Fruit fly (Drosophila melanogaster) whole organism, embryonic: ENCODE measurements around the gene CG33647.

Source experiments
- Abd-B ChIP-seq: fragments of 200-800 bp; sonication (Bioruptor generic); optimal IDR thresholded peaks from 2 replicates; lab custom pipeline; 2018; ENCODE audit warnings: missing biosample characterization, mild to moderate bottlenecking, missing genetic modification characterization, moderate library complexity
- Antp ChIP-seq: fragments of 200-800 bp; sonication (Bioruptor generic); optimal IDR thresholded peaks from 3 replicates; lab custom pipeline; 2016; ENCODE audit warnings: missing biosample characterization, missing genetic modification characterization
- CG1024 ChIP-seq: fragments of 200-800 bp; sonication (Bioruptor generic); IDR thresholded peaks from 2 replicates; pipeline ENCODE4 v1.3.6; 2022; ENCODE audit warnings: missing biosample characterization, missing genetic modification characterization
- CG10431 ChIP-seq: fragments of 200-800 bp; sonication (Bioruptor generic); optimal IDR thresholded peaks from 3 replicates; lab custom pipeline; 2018; ENCODE audit warnings: missing biosample characterization, mild to moderate bottlenecking, missing genetic modification characterization
- CG11723 ChIP-seq: fragments of 200-800 bp; sonication (Bioruptor generic); optimal IDR thresholded peaks from 2 replicates; lab custom pipeline; 2017; ENCODE audit warnings: missing biosample characterization, mild to moderate bottlenecking, missing genetic modification characterization
- CG12071 ChIP-seq: fragments of 200-800 bp; sonication (Bioruptor generic); optimal IDR thresholded peaks from 3 replicates; lab custom pipeline; 2018; ENCODE audit warnings: missing biosample characterization, mild to moderate bottlenecking, missing genetic modification characterization
- CG12104 ChIP-seq: fragments of 200-800 bp; sonication (Bioruptor generic); optimal IDR thresholded peaks from 3 replicates; lab custom pipeline; 2016; ENCODE audit warnings: missing biosample characterization, missing genetic modification characterization
- CG12744 ChIP-seq: fragments of 200-800 bp; sonication (Bioruptor generic); optimal IDR thresholded peaks from 2 replicates; lab custom pipeline; 2016; ENCODE audit warnings: missing biosample characterization, missing genetic modification characterization
- CG12769 ChIP-seq: fragments of 200-800 bp; sonication (Bioruptor generic); optimal IDR thresholded peaks from 2 replicates; lab custom pipeline; 2019; ENCODE audit warnings: missing biosample characterization, mild to moderate bottlenecking, missing genetic modification characterization, moderate library complexity
- CG16863 ChIP-seq: fragments of 200-800 bp; sonication (Bioruptor generic); optimal IDR thresholded peaks from 3 replicates; lab custom pipeline; 2016; ENCODE audit warnings: missing biosample characterization, missing genetic modification characterization
- CG1792 ChIP-seq: fragments of 200-800 bp; sonication (Bioruptor generic); optimal IDR thresholded peaks from 2 replicates; lab custom pipeline; 2016; ENCODE audit warnings: missing biosample characterization, missing genetic modification characterization
- CG18011 ChIP-seq: fragments of 200-800 bp; sonication (Bioruptor generic); optimal IDR thresholded peaks from 2 replicates; lab custom pipeline; 2017; ENCODE audit warnings: missing biosample characterization, missing genetic modification characterization, mild to moderate bottlenecking, moderate library complexity, missing genotype
- CG2889 ChIP-seq: fragments of 200-800 bp; sonication (Bioruptor generic); IDR thresholded peaks from 3 replicates; pipeline ENCODE4 v1.3.6; 2022; ENCODE audit warnings: missing biosample characterization, missing genetic modification characterization
- CG34376 ChIP-seq: fragments of 200-800 bp; sonication (Bioruptor generic); optimal IDR thresholded peaks from 2 replicates; lab custom pipeline; 2018; ENCODE audit warnings: missing biosample characterization, mild to moderate bottlenecking, missing genetic modification characterization
- CG3838 ChIP-seq: fragments of 200-800 bp; sonication (Bioruptor generic); optimal IDR thresholded peaks from 3 replicates; lab custom pipeline; 2016; ENCODE audit warnings: missing biosample characterization, missing genetic modification characterization
- CG4328 ChIP-seq: fragments of 200-800 bp; sonication (Bioruptor generic); optimal IDR thresholded peaks from 3 replicates; lab custom pipeline; 2017; ENCODE audit warnings: missing biosample characterization, missing genetic modification reagents, missing genetic modification characterization
- CG5180 ChIP-seq: fragments of 200-800 bp; sonication (Bioruptor generic); optimal IDR thresholded peaks from 3 replicates; lab custom pipeline; 2017; ENCODE audit warnings: missing biosample characterization, missing genetic modification characterization, mild to moderate bottlenecking, moderate library complexity, missing genetic modification reagents
- CG7372 ChIP-seq: fragments of 200-800 bp; sonication (Bioruptor generic); IDR thresholded peaks from 2 replicates; pipeline ENCODE4 v1.3.6; 2022; ENCODE audit warnings: missing biosample characterization, missing genetic modification characterization
- CG9609 ChIP-seq: fragments of 200-800 bp; sonication (Bioruptor generic); optimal IDR thresholded peaks from 3 replicates; lab custom pipeline; 2016; ENCODE audit warnings: missing biosample characterization, missing genetic modification characterization
- CG9727 ChIP-seq: fragments of 200-800 bp; sonication (Bioruptor generic); optimal IDR thresholded peaks from 3 replicates; lab custom pipeline; 2017; ENCODE audit warnings: missing biosample characterization, mild to moderate bottlenecking, missing genetic modification characterization
- Dp ChIP-seq: fragments of 200-800 bp; sonication (Bioruptor generic); optimal IDR thresholded peaks from 2 replicates; lab custom pipeline; 2018; ENCODE audit warnings: missing biosample characterization, mild to moderate bottlenecking, missing genetic modification characterization, moderate library complexity
- Drgx ChIP-seq: fragments of 200-800 bp; sonication (Bioruptor generic); IDR thresholded peaks from 2 replicates; pipeline ENCODE4 v1.3.6; 2022; ENCODE audit warnings: missing biosample characterization, missing genetic modification characterization
- E2f2 ChIP-seq: fragments of 200-800 bp; sonication (Bioruptor generic); IDR thresholded peaks from 2 replicates; pipeline ENCODE4 v1.3.6; 2022; ENCODE audit warnings: missing biosample characterization, missing genetic modification characterization
- Hmr ChIP-seq: fragments of 200-800 bp; sonication (Bioruptor generic); optimal IDR thresholded peaks from 3 replicates; lab custom pipeline; 2017; ENCODE audit warnings: mild to moderate bottlenecking, missing biosample characterization, missing genetic modification reagents, missing genetic modification characterization
- Hr39 ChIP-seq: fragments of >200 bp; optimal IDR thresholded peaks from 2 replicates; lab custom pipeline; 2017
- Mrtf ChIP-seq: fragments of 200-800 bp; sonication (Bioruptor generic); IDR thresholded peaks from 3 replicates; pipeline ENCODE4 v1.3.6; 2022; ENCODE audit warnings: missing biosample characterization, missing genetic modification characterization
- NC2β ChIP-seq: fragments of 200-800 bp; sonication (Bioruptor generic); optimal IDR thresholded peaks from 2 replicates; lab custom pipeline; 2016; ENCODE audit warnings: missing biosample characterization, missing genetic modification characterization
- Nf-YB ChIP-seq: fragments of 200-800 bp; sonication (Bioruptor generic); optimal IDR thresholded peaks from 3 replicates; lab custom pipeline; 2019; ENCODE audit warnings: missing biosample characterization, mild to moderate bottlenecking, missing genetic modification characterization, moderate library complexity
- Rx ChIP-seq: fragments of 200-800 bp; sonication (Bioruptor generic); IDR thresholded peaks from 2 replicates; pipeline ENCODE4 v1.3.6; 2022; ENCODE audit warnings: missing biosample characterization, missing genetic modification characterization
- Six4 ChIP-seq: fragments of 200-800 bp; sonication (Bioruptor generic); optimal IDR thresholded peaks from 2 replicates; lab custom pipeline; 2016; ENCODE audit warnings: missing biosample characterization, missing genetic modification characterization
- Sry-β ChIP-seq: fragments of 200-800 bp; sonication (Bioruptor generic); optimal IDR thresholded peaks from 2 replicates; lab custom pipeline; 2018; ENCODE audit warnings: missing biosample characterization, mild to moderate bottlenecking, missing genetic modification characterization, moderate library complexity
- Xbp1 ChIP-seq: fragments of 200-800 bp; sonication (Bioruptor generic); optimal IDR thresholded peaks from 3 replicates; lab custom pipeline; 2016; ENCODE audit warnings: missing biosample characterization, mild to moderate bottlenecking, missing genetic modification characterization
- cas ChIP-seq: fragments of 200-800 bp; sonication (Bioruptor generic); IDR thresholded peaks from 2 replicates; pipeline ENCODE4 v1.3.6; 2022; ENCODE audit warnings: missing biosample characterization, missing genetic modification characterization
- chm ChIP-seq: fragments of 200-800 bp; sonication (Bioruptor generic); IDR thresholded peaks from 2 replicates; pipeline ENCODE4 v1.3.6; 2022; ENCODE audit warnings: missing biosample characterization, missing genetic modification characterization
- corto ChIP-seq: fragments of 200-800 bp; sonication (Bioruptor generic); optimal IDR thresholded peaks from 2 replicates; lab custom pipeline; 2016; ENCODE audit warnings: missing biosample characterization, mild to moderate bottlenecking, missing genetic modification characterization, moderate library complexity
- crc ChIP-seq: fragments of 200-800 bp; sonication (Bioruptor generic); optimal IDR thresholded peaks from 2 replicates; lab custom pipeline; 2016; ENCODE audit warnings: missing biosample characterization, missing genetic modification characterization
- croc ChIP-seq: fragments of 200-800 bp; sonication (Bioruptor generic); conservative IDR thresholded peaks from 3 replicates; pipeline ENCODE4 v1.3.6; 2022; ENCODE audit warnings: missing biosample characterization, missing genetic modification characterization
- disco-r ChIP-seq: fragments of 200-800 bp; sonication (Bioruptor generic); optimal IDR thresholded peaks from 2 replicates; lab custom pipeline; 2016; ENCODE audit warnings: missing biosample characterization, missing genetic modification characterization
- esg ChIP-seq: fragments of 200-800 bp; sonication (Bioruptor generic); conservative IDR thresholded peaks from 2 replicates; pipeline ENCODE4 v1.3.6; 2022; ENCODE audit warnings: missing biosample characterization, missing genetic modification characterization
- ftz-f1 ChIP-seq: fragments of 200-800 bp; sonication (Bioruptor generic); optimal IDR thresholded peaks from 2 replicates; lab custom pipeline; 2016; ENCODE audit warnings: missing biosample characterization, missing genetic modification characterization
- gt ChIP-seq: fragments of 200-800 bp; sonication (Bioruptor generic); IDR thresholded peaks from 2 replicates; pipeline ENCODE4 v1.3.6; 2022; ENCODE audit warnings: missing biosample characterization, missing genetic modification characterization
- ind ChIP-seq: fragments of 200-800 bp; sonication (Bioruptor generic); optimal IDR thresholded peaks from 3 replicates; lab custom pipeline; 2016; ENCODE audit warnings: missing biosample characterization, missing genetic modification characterization
- kah ChIP-seq: fragments of 200-800 bp; sonication (Bioruptor generic); optimal IDR thresholded peaks from 2 replicates; lab custom pipeline; 2018; ENCODE audit warnings: missing biosample characterization, mild to moderate bottlenecking, missing genetic modification characterization
- lola ChIP-seq, 3 experiments: fragments of >200 bp in 2 of 3; fragments of 200-800 bp in 1 of 3; sonication (Bioruptor generic) in 1 of 3; optimal IDR thresholded peaks; 2 replicates each; lab custom pipeline; 2017 to 2019; ENCODE audit warnings: missing biosample characterization in 3 of 3, missing genetic modification characterization in 3 of 3, mild to moderate bottlenecking in 1 of 3, moderate library complexity in 1 of 3
- nau ChIP-seq: fragments of 200-800 bp; sonication (Bioruptor generic); optimal IDR thresholded peaks from 3 replicates; lab custom pipeline; 2017; ENCODE audit warnings: missing biosample characterization, mild to moderate bottlenecking, missing genetic modification characterization, missing genetic modification reagents
- nom ChIP-seq: fragments of 200-800 bp; sonication (Bioruptor generic); optimal IDR thresholded peaks from 2 replicates; lab custom pipeline; 2017; ENCODE audit warnings: missing biosample characterization, missing genetic modification characterization, mild to moderate bottlenecking, moderate library complexity, missing genetic modification reagents
- pros ChIP-seq: fragments of 200-800 bp; sonication (Bioruptor generic); optimal IDR thresholded peaks from 3 replicates; lab custom pipeline; 2019; ENCODE audit warnings: missing biosample characterization, mild to moderate bottlenecking, missing genetic modification characterization, moderate library complexity
- sr ChIP-seq: fragments of 200-800 bp; sonication (Bioruptor generic); IDR thresholded peaks from 3 replicates; pipeline ENCODE4 v1.3.6; 2022; ENCODE audit warnings: missing biosample characterization, missing genetic modification characterization
- stwl ChIP-seq: fragments of 200-800 bp; sonication (Bioruptor generic); optimal IDR thresholded peaks from 3 replicates; lab custom pipeline; 2018; ENCODE audit warnings: missing biosample characterization, mild to moderate bottlenecking, missing genetic modification characterization, moderate library complexity
- tgo ChIP-seq: fragments of 200-800 bp; sonication (Bioruptor generic); IDR thresholded peaks from 3 replicates; pipeline ENCODE4 v1.3.6; 2022; ENCODE audit warnings: missing biosample characterization, missing genetic modification characterization
- wor ChIP-seq: fragments of 200-800 bp; sonication (Bioruptor generic); IDR thresholded peaks from 2 replicates; pipeline ENCODE4 v1.3.6; 2022; ENCODE audit warnings: missing biosample characterization, missing genetic modification characterization

Gene CG33647

DNA sequence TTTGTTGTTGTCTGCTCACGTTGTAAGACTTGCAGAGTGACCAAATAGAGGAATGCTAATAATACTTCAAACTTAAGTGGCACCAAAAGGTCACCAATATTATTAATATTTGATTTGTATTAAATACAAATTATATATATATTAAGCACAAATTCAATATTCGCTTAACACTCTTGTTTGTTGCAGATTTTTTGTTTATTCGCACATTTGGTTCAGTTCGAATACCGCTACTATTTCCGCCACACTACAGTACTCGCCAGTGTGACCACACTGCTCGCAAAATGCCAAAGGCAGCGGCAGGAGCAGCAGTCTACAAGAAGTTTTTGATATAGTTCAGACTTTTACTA, 28.0 kb downstream of the CG33647 start, which contains the start of gene Max (continued):
- TF ChIP-seq Sry-β (GFP tag; lab: Kevin White, UChicago) (no peak), CG7372 (GFP tag; lab: Robert Waterston, UW) (peak; percentile 42; the same call in 1 of the 2 replicates), crc (GFP tag; lab: Kevin White, UChicago) (no peak), CG12769 (tag; lab: Kevin White, UChicago) (peak; percentile 84), CG9727 (peak; percentile 58), CG9609 (GFP tag; lab: Kevin White, UChicago) (no peak), Hmr (peak; percentile 75), chm (peak; percentile 58; the same call in 1 of the 2 replicates), Drgx (GFP tag; lab: Robert Waterston, UW) (peak; percentile 35; the same call in 1 of the 2 replicates), CG11723 (GFP tag; lab: Kevin White, UChicago) (peak; percentile 51), sr (GFP tag; lab: Robert Waterston, UW) (no peak), CG1792 (GFP tag; lab: Kevin White, UChicago) (no peak), CG12104 (GFP tag; lab: Kevin White, UChicago) (peak; percentile 63), CG1024 (GFP tag; lab: Robert Waterston, UW) (peak; percentile 36; the same call in 1 of the 2 replicates), CG12071 (GFP tag; lab: Kevin White, UChicago) (peak; percentile 36), nau (GFP tag; lab: Kevin White, UChicago) (no peak), CG18011 (GFP tag; lab: Kevin White, UChicago) (peak; percentile 34), esg (GFP tag; lab: Robert Waterston, UW) (peak; percentile 45), tgo (peak; percentile 72), nom (peak; percentile 32), Dp (GFP tag; lab: Kevin White, UChicago) (peak; percentile 28), CG4328 (peak; percentile 52), CG5180 (GFP tag; lab: Kevin White, UChicago) (no peak), Six4 (GFP tag; lab: Kevin White, UChicago) (peak; percentile 43), pros (GFP tag; lab: Kevin White, UChicago) (no peak), ind (GFP tag; lab: Kevin White, UChicago) (peak; percentile 63), Antp (no peak), kah (GFP tag; lab: Kevin White, UChicago) (peak; percentile 30), Xbp1 (peak; percentile 75), cas (no peak), ftz-f1 (peak; percentile 12), CG16863 (GFP tag; lab: Kevin White, UChicago) (no peak), CG34376 (GFP tag; lab: Kevin White, UChicago) (peak; percentile 46), CG3838 (GFP tag; lab: Kevin White, UChicago) (peak; percentile 7), disco-r (GFP tag; lab: Kevin White, UChicago) (no peak), stwl (peak; percentile 77), Hr39 (lab: Kevin White, UChicago) (no peak), lola (GFP tag; optimal IDR thresholded peaks at IDR 0.05; lab: Kevin White, UChicago) (peak in 1 of 3 experiments; percentile 66), Mrtf (GFP tag; lab: Robert Waterston, UW) (peak; percentile 37; the same call in 1 of the 3 replicates), corto (GFP tag; lab: Kevin White, UChicago) (no peak), croc (no peak), Abd-B (GFP tag; lab: Kevin White, UChicago) (peak; percentile 32), gt (GFP tag; lab: Robert Waterston, UW) (no peak), Nf-YB (GFP tag; lab: Kevin White, UChicago) (peak; percentile 53), NC2β (GFP tag; lab: Kevin White, UChicago) (no peak), Rx (GFP tag; lab: Robert Waterston, UW) (peak; percentile 53), CG12744 (GFP tag; lab: Kevin White, UChicago) (no peak), CG10431 (GFP tag; lab: Kevin White, UChicago) (no peak), CG2889 (peak; percentile 54; the same call in 1 of the 3 replicates), E2f2 (GFP tag; lab: Robert Waterston, UW) (peak; percentile 55; the same call in 1 of the 2 replicates), wor (GFP tag; lab: Robert Waterston, UW) (0 out of 2 replicates have a peak, but pooled peaks have one; percentile 17)
